Worm (Caenorhabditis elegans) whole organism, L4 larva: ENCODE results near the gene srt-73.

ENCODE experiments used
- T26A8.4 ChIP-seq: fragments of 200-800 bp; sonication (Bioruptor generic); IDR thresholded peaks from 2 replicates; pipeline ENCODE4 v1.3.6; 2022; ENCODE audit warnings: missing genetic modification characterization, missing compliant biosample characterization
- aha-1 ChIP-seq: fragments of 150-350 bp; peaks from one replicate; lab custom pipeline; 2014; ENCODE audit warnings: missing biosample characterization, missing genetic modification characterization
- aly-2 ChIP-seq: sonication (generic microtip); optimal IDR thresholded peaks from 2 replicates; lab custom pipeline; 2018; ENCODE audit warnings: missing biosample characterization, missing genetic modification characterization
- ama-1 ChIP-seq: fragments of 150-350 bp; optimal IDR thresholded peaks from 2 replicates; lab custom pipeline; 2014; ENCODE audit warnings: inconsistent platforms, mixed read lengths
- arid-1 ChIP-seq: fragments of 200-800 bp; sonication (Bioruptor generic); conservative IDR thresholded peaks from 2 replicates; pipeline ENCODE4 v1.3.6; 2022; ENCODE audit warnings: missing genetic modification reagents, missing genetic modification characterization, missing compliant biosample characterization
- ceh-20 ChIP-seq: fragments of 200-800 bp; sonication (Bioruptor generic); IDR thresholded peaks from 2 replicates; pipeline ENCODE4 v1.3.6; 2022; ENCODE audit warnings: missing genetic modification reagents, missing genetic modification characterization, missing compliant biosample characterization
- ceh-44 ChIP-seq: fragments of 200-800 bp; sonication (Bioruptor generic); IDR thresholded peaks from 2 replicates; pipeline ENCODE4 v1.3.6; 2022; ENCODE audit warnings: missing genetic modification reagents, missing genetic modification characterization, missing compliant biosample characterization
- daf-16 ChIP-seq, 3 experiments: sonication (generic microtip); optimal IDR thresholded peaks; 2 replicates each; lab custom pipeline; 2016 to 2017; ENCODE audit warnings: missing genetic modification characterization in 3 of 3, missing genetic modification reagents in 3 of 3, mild to moderate bottlenecking in 2 of 3, missing compliant biosample characterization in 2 of 3, missing biosample characterization in 1 of 3, moderate library complexity in 1 of 3
- daf-8 ChIP-seq: fragments of 200-800 bp; sonication (Bioruptor generic); IDR thresholded peaks from 2 replicates; pipeline ENCODE4 v1.3.6; 2022; ENCODE audit warnings: missing genetic modification characterization, missing compliant biosample characterization
- duxl-1 ChIP-seq: sonication (generic microtip); optimal IDR thresholded peaks from 2 replicates; lab custom pipeline; 2016; ENCODE audit warnings: mild to moderate bottlenecking, missing genetic modification characterization, moderate library complexity, missing compliant biosample characterization; ENCODE audit not compliant: poor library complexity
- dve-1 ChIP-seq: sonication (generic microtip); optimal IDR thresholded peaks from 2 replicates; lab custom pipeline; 2017; ENCODE audit warnings: antibody characterized with exemption, mild to moderate bottlenecking, missing genetic modification characterization, missing compliant biosample characterization; ENCODE audit not compliant: insufficient read depth
- egl-27 ChIP-seq: sonication (generic microtip); optimal IDR thresholded peaks from 3 replicates; lab custom pipeline; 2017; ENCODE audit warnings: missing biosample characterization, missing genetic modification reagents, missing genetic modification characterization
- gei-8 ChIP-seq: fragments of 200-800 bp; sonication (Bioruptor generic); optimal IDR thresholded peaks from 2 replicates; lab custom pipeline; 2018; ENCODE audit warnings: mild to moderate bottlenecking, missing genetic modification characterization, missing compliant biosample characterization
- hif-1 ChIP-seq, 2 experiments: sonication (generic microtip); optimal IDR thresholded peaks; 2 replicates each; lab custom pipeline; 2016 to 2017; ENCODE audit warnings: missing compliant biosample characterization in 2 of 2, missing genetic modification characterization in 2 of 2, missing genetic modification reagents in 2 of 2, missing genotype in 2 of 2, mild to moderate bottlenecking in 1 of 2
- hlh-11 ChIP-seq: fragments of 200-800 bp; sonication (Bioruptor generic); optimal IDR thresholded peaks from 2 replicates; lab custom pipeline; 2018; ENCODE audit warnings: mild to moderate bottlenecking, missing genetic modification characterization, missing compliant biosample characterization
- lin-13 ChIP-seq: fragments of 150-350 bp; optimal IDR thresholded peaks from 2 replicates; lab custom pipeline; 2014; ENCODE audit warnings: missing biosample characterization, missing genetic modification reagents, missing genetic modification characterization
- lin-38 ChIP-seq: fragments of 200-800 bp; sonication (Bioruptor generic); IDR thresholded peaks from 2 replicates; pipeline ENCODE4 v1.3.6; 2022; ENCODE audit warnings: missing genetic modification reagents, missing genetic modification characterization, missing compliant biosample characterization
- lin-39 ChIP-seq: fragments of 150-350 bp; optimal IDR thresholded peaks from 2 replicates; lab custom pipeline; 2014; ENCODE audit warnings: missing biosample characterization, missing genetic modification reagents, missing genetic modification characterization
- mep-1 ChIP-seq: fragments of 150-350 bp; sonication (generic microtip); optimal IDR thresholded peaks from 3 replicates; lab custom pipeline; 2014; ENCODE audit warnings: missing biosample characterization, missing genetic modification characterization
- mxl-2 ChIP-seq: fragments of 200-800 bp; sonication (Bioruptor generic); conservative IDR thresholded peaks from 2 replicates; pipeline ENCODE4 v1.3.6; 2022; ENCODE audit warnings: missing genetic modification reagents, missing genetic modification characterization, missing compliant biosample characterization
- nhr-10 ChIP-seq: fragments of 150-350 bp; optimal IDR thresholded peaks from 2 replicates; lab custom pipeline; 2014; ENCODE audit warnings: missing biosample characterization, missing genetic modification characterization
- nhr-11 ChIP-seq: fragments of 150-350 bp; optimal IDR thresholded peaks from 2 replicates; lab custom pipeline; 2014; ENCODE audit warnings: missing biosample characterization, missing genetic modification characterization
- nhr-111 ChIP-seq: fragments of 200-800 bp; sonication (Bioruptor generic); optimal IDR thresholded peaks from 2 replicates; lab custom pipeline; 2018; ENCODE audit warnings: mild to moderate bottlenecking, missing genetic modification characterization, missing compliant biosample characterization
- nhr-25 ChIP-seq: sonication (generic microtip); optimal IDR thresholded peaks from 2 replicates; lab custom pipeline; 2017; ENCODE audit warnings: missing genetic modification characterization, mild to moderate bottlenecking, missing compliant biosample characterization, antibody characterized with exemption, moderate library complexity, borderline replicate concordance; ENCODE audit not compliant: insufficient read depth
- nhr-28 ChIP-seq: fragments of 150-350 bp; optimal IDR thresholded peaks from 2 replicates; lab custom pipeline; 2014; ENCODE audit warnings: missing biosample characterization, missing genetic modification characterization
- nhr-41 ChIP-seq: fragments of 200-800 bp; sonication (Bioruptor generic); IDR thresholded peaks from 2 replicates; pipeline ENCODE4 v1.3.6; 2022; ENCODE audit warnings: missing genetic modification reagents, missing genetic modification characterization, missing compliant biosample characterization
- nhr-6 ChIP-seq: fragments of 150-350 bp; optimal IDR thresholded peaks from 2 replicates; lab custom pipeline; 2014; ENCODE audit warnings: missing biosample characterization, missing genetic modification characterization
- nhr-77 ChIP-seq: fragments of 150-350 bp; optimal IDR thresholded peaks from 2 replicates; lab custom pipeline; 2014; ENCODE audit warnings: missing biosample characterization, missing genetic modification characterization
- php-3 ChIP-seq: fragments of 200-800 bp; sonication (Bioruptor generic); IDR thresholded peaks from 2 replicates; pipeline ENCODE4 v1.3.6; 2022; ENCODE audit warnings: missing genetic modification reagents, missing genetic modification characterization, missing compliant biosample characterization
- pqm-1 ChIP-seq: sonication (generic microtip); optimal IDR thresholded peaks from 2 replicates; lab custom pipeline; 2017; ENCODE audit warnings: missing biosample characterization, missing genetic modification characterization
- set-16 ChIP-seq: fragments of 200-800 bp; sonication (Bioruptor generic); IDR thresholded peaks from 2 replicates; pipeline ENCODE4 v1.3.6; 2022; ENCODE audit warnings: missing genetic modification reagents, missing genetic modification characterization, missing compliant biosample characterization
- snpc-4 ChIP-seq: fragments of 150-350 bp; optimal IDR thresholded peaks from 2 replicates; lab custom pipeline; 2014; ENCODE audit warnings: missing biosample characterization, missing genetic modification characterization
- spr-1 ChIP-seq: sonication (generic microtip); optimal IDR thresholded peaks from 2 replicates; lab custom pipeline; 2016; ENCODE audit warnings: mild to moderate bottlenecking, missing genetic modification characterization, missing compliant biosample characterization
- unc-62 ChIP-seq, 3 experiments: fragments of 150-350 bp in 1 of 3; sonication (generic microtip); optimal IDR thresholded peaks in 2 of 3; peaks in 1 of 3; 1 replicate in 1 of 3; 2 replicates in 2 of 3; lab custom pipeline; 2014 to 2017; ENCODE audit warnings: missing biosample characterization in 3 of 3, missing genetic modification characterization in 3 of 3, missing genetic modification reagents in 3 of 3, missing genotype in 1 of 3
- zfp-2 ChIP-seq: sonication (generic microtip); optimal IDR thresholded peaks from 2 replicates; lab custom pipeline; 2016; ENCODE audit warnings: mild to moderate bottlenecking, missing genetic modification characterization, missing compliant biosample characterization
- ztf-7 ChIP-seq: fragments of 150-350 bp; optimal IDR thresholded peaks from 2 replicates; lab custom pipeline; 2014; ENCODE audit warnings: missing biosample characterization, missing genetic modification characterization

srt-73 gene

ce11 chrIV:7877781-7878180 lies 1.3 kb upstream of the srt-73 start, which contains the start of gene kin-26:
kin-26 (minus strand) TSS chrIV:7877881.
- no peak for TF ChIP-seq zfp-2 (tag; lab: Kevin White, UChicago)
- TF ChIP-seq pqm-1 = no peak
- no peak for TF ChIP-seq nhr-111 (GFP tag; lab: Kevin White, UChicago)
- TF ChIP-seq nhr-11 (tag; lab: Kevin White, UChicago) = no peak
- no peak for TF ChIP-seq lin-39 (tag; lab: Kevin White, UChicago)
- TF ChIP-seq nhr-6 (tag; lab: Kevin White, UChicago) = no peak
- TF ChIP-seq hlh-11 (tag; lab: Kevin White, UChicago) = no peak
- no peak for TF ChIP-seq aly-2 (tag; lab: Kevin White, UChicago)
- TF ChIP-seq gei-8 (GFP tag; lab: Kevin White, UChicago) = no peak
- no peak for TF ChIP-seq nhr-41 (GFP tag; lab: Robert Waterston, UW)
- no peak for TF ChIP-seq lin-13 (GFP tag; lab: Kevin White, UChicago)
- no peak for TF ChIP-seq dve-1 (tag; lab: Kevin White, UChicago)
- no peak for TF ChIP-seq ztf-7 (tag; lab: Kevin White, UChicago)
- no peak for TF ChIP-seq daf-8 (GFP tag; lab: Robert Waterston, UW)
- TF ChIP-seq spr-1 (tag; lab: Kevin White, UChicago) = no peak
- TF ChIP-seq php-3 = no peak

- TF ChIP-seq daf-16 (GFP tag; optimal IDR thresholded peaks at IDR 0.05; lab: Kevin White, UChicago) = no peak
- TF ChIP-seq daf-16 (tag; optimal IDR thresholded peaks at IDR 0.05; lab: Kevin White, UChicago) = peak; percentile 44
- no peak for TF ChIP-seq nhr-10
- TF ChIP-seq arid-1 = no peak
- peak; percentile 18 for TF ChIP-seq aha-1 (tag; lab: Kevin White, UChicago)
- TF ChIP-seq snpc-4 (tag; lab: Kevin White, UChicago) = no peak
- peak; percentile 14 for TF ChIP-seq nhr-28 (tag; lab: Kevin White, UChicago)
- TF ChIP-seq php-3 = peak; percentile 67
- TF ChIP-seq nhr-6 (tag; lab: Kevin White, UChicago) = no peak
- peak; percentile 6 for TF ChIP-seq nhr-77 (tag; lab: Kevin White, UChicago)
- no peak for TF ChIP-seq ceh-44
- TF ChIP-seq pqm-1 = peak; percentile 49
- TF ChIP-seq mep-1 = no peak
- no peak for TF ChIP-seq aly-2 (tag; lab: Kevin White, UChicago)
- TF ChIP-seq T26A8.4 (GFP tag; lab: Robert Waterston, UW) = no peak
- no peak for TF ChIP-seq egl-27 (tag; lab: Kevin White, UChicago)
- no peak for TF ChIP-seq unc-62 (GFP tag; optimal IDR thresholded peaks at IDR 0.05 in 1 of 2; lab: Kevin White, UChicago)
- TF ChIP-seq unc-62 (tag; optimal IDR thresholded peaks at IDR 0.05; lab: Kevin White, UChicago) = no peak
- no peak for TF ChIP-seq nhr-25
- peak; percentile 44 for TF ChIP-seq dve-1 (tag; lab: Kevin White, UChicago)
- TF ChIP-seq duxl-1 (tag; lab: Kevin White, UChicago) = no peak
- TF ChIP-seq, all 104 proteins: peak for 7
Observed at ce11 chrIV:7881166-7881565, 2.0 kb downstream of the srt-73 start.

ce11 chrIV:7881726-7882125 lies 2.6 kb downstream of the srt-73 start, which contains the start of gene atic-1:
atic-1 (plus strand) TSS chrIV:7882026.
- TF ChIP-seq mxl-2 (GFP tag; lab: Robert Waterston, UW) (no peak), ceh-20 (GFP tag; lab: Robert Waterston, UW) (no peak), lin-38 (GFP tag; lab: Robert Waterston, UW) (no peak), set-16 (GFP tag; lab: Robert Waterston, UW) (no peak), hif-1 (tag; optimal IDR thresholded peaks at IDR 0.05; lab: Kevin White, UChicago) (no peak), ama-1 (lab: Kevin White, UChicago) (no peak)
- TF ChIP-seq, all 104 proteins: peak for 0
